Worm (Caenorhabditis elegans) whole organism, L1 larva: Measurements from ENCODE around the gene nlp-81.

Experiments
- ama-1 ChIP-seq: fragments of 150-350 bp; optimal IDR thresholded peaks from 2 replicates; lab custom pipeline; 2014
- ces-1 ChIP-seq: fragments of 150-350 bp; optimal IDR thresholded peaks from 2 replicates; lab custom pipeline; 2014; ENCODE audit warnings: missing biosample characterization, missing genetic modification reagents, missing genetic modification characterization
- dpl-1 ChIP-seq, 3 experiments: fragments of 150-350 bp in 2 of 3; sonication (generic microtip) in 1 of 3; optimal IDR thresholded peaks; 2 replicates each; lab custom pipeline; 2014 to 2017; ENCODE audit warnings: missing biosample characterization in 3 of 3, missing genetic modification characterization in 3 of 3, missing genetic modification reagents in 3 of 3
- irx-1 ChIP-seq: sonication (generic microtip); optimal IDR thresholded peaks from 2 replicates; lab custom pipeline; 2016; ENCODE audit warnings: missing genetic modification characterization, missing compliant biosample characterization
- nhr-12 ChIP-seq: sonication (generic microtip); optimal IDR thresholded peaks from 2 replicates; lab custom pipeline; 2017; ENCODE audit warnings: missing biosample characterization, missing genetic modification characterization
- snpc-4 ChIP-seq: fragments of 150-350 bp; optimal IDR thresholded peaks from 2 replicates; lab custom pipeline; 2014; ENCODE audit warnings: missing biosample characterization, missing genetic modification characterization

DNA sequence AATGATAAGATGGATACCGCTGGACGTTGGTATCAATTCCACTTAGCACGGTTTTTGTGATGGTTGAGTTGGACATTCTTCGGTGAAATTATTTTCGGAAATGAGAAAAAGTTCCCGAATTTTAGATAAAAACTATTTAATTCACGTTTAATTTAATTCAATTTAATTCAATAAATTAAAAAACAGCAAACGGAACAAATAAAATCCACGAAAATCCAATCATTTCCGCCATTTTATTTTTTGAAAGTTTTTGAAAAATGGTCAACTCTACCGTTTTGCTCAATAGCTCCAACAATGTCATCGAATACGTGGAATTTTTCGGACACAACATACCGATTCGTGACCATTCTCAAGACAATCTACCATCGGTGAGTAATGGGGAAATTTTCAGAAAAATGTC lies 26.2 kb upstream of the nlp-81 start, which contains the start of the genes Y67D8B.3 and Y67D8B.5:
- TF ChIP-seq nhr-12 (tag; lab: Kevin White, UChicago) (no peak), dpl-1 (GFP tag; optimal IDR thresholded peaks at IDR 0.05; lab: Kevin White, UChicago) (no peak), irx-1 (tag; lab: Kevin White, UChicago) (no peak), snpc-4 (no peak), ama-1 (lab: Kevin White, UChicago) (no peak), ces-1 (GFP tag; lab: Kevin White, UChicago) (no peak)
